Worm (Caenorhabditis elegans) whole organism, L3 larva: Measurements from ENCODE around the gene F43C11.3.
A peak's percentile ranks its signal among the peaks of the same experiment; 100 is the strongest.

ENCODE experiments used
- aly-2 ChIP-seq: fragments of 150-350 bp; optimal IDR thresholded peaks from 2 replicates; lab custom pipeline; 2014; ENCODE audit warnings: missing biosample characterization, missing genetic modification characterization
- ceh-28 ChIP-seq: fragments of 150-350 bp; optimal IDR thresholded peaks from 2 replicates; lab custom pipeline; 2014; ENCODE audit warnings: missing biosample characterization, missing genetic modification reagents, missing genetic modification characterization
- ceh-82 ChIP-seq: fragments of 150-350 bp; optimal IDR thresholded peaks from 2 replicates; lab custom pipeline; 2014; ENCODE audit warnings: missing biosample characterization, missing genetic modification characterization
- ceh-9 ChIP-seq: sonication (generic microtip); optimal IDR thresholded peaks from 2 replicates; lab custom pipeline; 2018; ENCODE audit warnings: missing biosample characterization, missing genetic modification characterization
- daf-12 ChIP-seq: fragments of 150-350 bp; optimal IDR thresholded peaks from 2 replicates; lab custom pipeline; 2014; ENCODE audit warnings: missing biosample characterization, missing genetic modification reagents, missing genetic modification characterization
- egl-27 ChIP-seq: sonication (generic microtip); optimal IDR thresholded peaks from 4 replicates; lab custom pipeline; 2017; ENCODE audit warnings: missing biosample characterization, missing genetic modification reagents, missing genetic modification characterization
- elt-1 ChIP-seq: fragments of 150-350 bp; optimal IDR thresholded peaks from 2 replicates; lab custom pipeline; 2014; ENCODE audit warnings: missing biosample characterization, missing genetic modification characterization
- elt-2 ChIP-seq: sonication (generic microtip); optimal IDR thresholded peaks from 2 replicates; lab custom pipeline; 2016; ENCODE audit warnings: missing genetic modification reagents, mild to moderate bottlenecking, missing genetic modification characterization, missing compliant biosample characterization
- elt-3 ChIP-seq, 3 experiments: fragments of 150-350 bp in 1 of 3; sonication (generic microtip) in 2 of 3; optimal IDR thresholded peaks; 2 replicates in 2 of 3; 4 replicates in 1 of 3; lab custom pipeline; 2014 to 2017; ENCODE audit warnings: missing biosample characterization in 3 of 3, missing genetic modification characterization in 3 of 3
- eor-1 ChIP-seq, 2 experiments: fragments of 150-350 bp; optimal IDR thresholded peaks; 2 replicates each; lab custom pipeline; 2014 to 2018; ENCODE audit warnings: missing biosample characterization in 2 of 2, missing genetic modification characterization in 2 of 2
- fkh-10 ChIP-seq: sonication (generic microtip); optimal IDR thresholded peaks from 2 replicates; lab custom pipeline; 2017; ENCODE audit warnings: missing biosample characterization, missing genetic modification reagents, missing genetic modification characterization
- fkh-2 ChIP-seq: fragments of 150-350 bp; optimal IDR thresholded peaks from 2 replicates; lab custom pipeline; 2014; ENCODE audit warnings: missing biosample characterization, missing genetic modification reagents, missing genetic modification characterization
- fos-1 ChIP-seq: fragments of 150-350 bp; optimal IDR thresholded peaks from 2 replicates; lab custom pipeline; 2014; ENCODE audit warnings: missing biosample characterization, missing genetic modification characterization
- hmg-11 ChIP-seq: sonication (generic microtip); optimal IDR thresholded peaks from 2 replicates; lab custom pipeline; 2016; ENCODE audit warnings: missing genetic modification characterization, missing compliant biosample characterization
- mdl-1 ChIP-seq: fragments of 150-350 bp; optimal IDR thresholded peaks from 2 replicates; lab custom pipeline; 2014; ENCODE audit warnings: missing biosample characterization, missing genetic modification characterization
- mml-1 ChIP-seq: fragments of 150-350 bp; sonication (generic microtip); optimal IDR thresholded peaks from 3 replicates; lab custom pipeline; 2014; ENCODE audit warnings: missing biosample characterization, missing genetic modification characterization
- nfya-1 ChIP-seq: sonication (generic microtip); optimal IDR thresholded peaks from 2 replicates; lab custom pipeline; 2017; ENCODE audit warnings: missing genetic modification characterization, mild to moderate bottlenecking, missing compliant biosample characterization, antibody characterized with exemption, moderate library complexity; ENCODE audit not compliant: insufficient read depth
- nhr-11 ChIP-seq: fragments of 150-350 bp; optimal IDR thresholded peaks from 2 replicates; lab custom pipeline; 2014; ENCODE audit warnings: missing biosample characterization, missing genetic modification characterization
- nhr-12 ChIP-seq: fragments of 150-350 bp; optimal IDR thresholded peaks from 2 replicates; lab custom pipeline; 2014; ENCODE audit warnings: missing biosample characterization, missing genetic modification characterization
- nhr-237 ChIP-seq: fragments of 150-350 bp; optimal IDR thresholded peaks from 2 replicates; lab custom pipeline; 2014; ENCODE audit warnings: missing biosample characterization, missing genetic modification characterization
- nhr-25 ChIP-seq: sonication (generic microtip); optimal IDR thresholded peaks from 2 replicates; lab custom pipeline; 2017; ENCODE audit warnings: missing biosample characterization, missing genetic modification characterization
- nhr-28 ChIP-seq: fragments of 150-350 bp; optimal IDR thresholded peaks from 2 replicates; lab custom pipeline; 2014; ENCODE audit warnings: missing biosample characterization, missing genetic modification characterization
- nhr-43 ChIP-seq: sonication (generic microtip); optimal IDR thresholded peaks from 2 replicates; lab custom pipeline; 2016; ENCODE audit warnings: mild to moderate bottlenecking, missing genetic modification characterization, missing compliant biosample characterization; ENCODE audit not compliant: poor library complexity, severe bottlenecking
- nhr-67 ChIP-seq: fragments of 150-350 bp; optimal IDR thresholded peaks from 2 replicates; lab custom pipeline; 2014; ENCODE audit warnings: missing biosample characterization, missing genetic modification characterization
- nhr-76 ChIP-seq: fragments of 150-350 bp; sonication (generic microtip); optimal IDR thresholded peaks from 5 replicates; lab custom pipeline; 2014; ENCODE audit warnings: missing biosample characterization, missing genetic modification characterization
- nhr-77 ChIP-seq: fragments of 150-350 bp; optimal IDR thresholded peaks from 2 replicates; lab custom pipeline; 2014; ENCODE audit warnings: missing biosample characterization, missing genetic modification characterization
- pha-4 ChIP-seq: fragments of 150-350 bp; optimal IDR thresholded peaks from 2 replicates; lab custom pipeline; 2014; ENCODE audit warnings: missing biosample characterization, missing genetic modification reagents, missing genetic modification characterization
- pqm-1 ChIP-seq: fragments of 150-350 bp; optimal IDR thresholded peaks from 2 replicates; lab custom pipeline; 2017; ENCODE audit warnings: missing biosample characterization, missing genetic modification characterization, inconsistent platforms
- sea-2 ChIP-seq: fragments of 150-350 bp; sonication (generic microtip); optimal IDR thresholded peaks from 4 replicates; lab custom pipeline; 2014; ENCODE audit warnings: missing biosample characterization, missing genetic modification reagents, missing genetic modification characterization
- skn-1 ChIP-seq: fragments of 150-350 bp; optimal IDR thresholded peaks from 2 replicates; lab custom pipeline; 2014; ENCODE audit warnings: missing biosample characterization, missing genetic modification characterization
- snpc-4 ChIP-seq: fragments of 150-350 bp; optimal IDR thresholded peaks from 2 replicates; lab custom pipeline; 2014; ENCODE audit warnings: missing biosample characterization, missing genetic modification characterization
- tbx-2 ChIP-seq: sonication (generic microtip); optimal IDR thresholded peaks from 2 replicates; lab custom pipeline; 2016; ENCODE audit warnings: mild to moderate bottlenecking, missing genetic modification characterization, missing compliant biosample characterization
- unc-39 ChIP-seq: sonication (generic microtip); optimal IDR thresholded peaks from 4 replicates; lab custom pipeline; 2017; ENCODE audit warnings: missing biosample characterization, missing genetic modification characterization
- zag-1 ChIP-seq: fragments of 150-350 bp; optimal IDR thresholded peaks from 2 replicates; lab custom pipeline; 2014; ENCODE audit warnings: missing biosample characterization, missing genetic modification characterization
- ztf-11 ChIP-seq: fragments of 150-350 bp; optimal IDR thresholded peaks from 2 replicates; lab custom pipeline; 2014; ENCODE audit warnings: missing biosample characterization, missing genetic modification characterization
- ztf-4 ChIP-seq: fragments of 150-350 bp; optimal IDR thresholded peaks from 2 replicates; lab custom pipeline; 2014; ENCODE audit warnings: missing biosample characterization, missing genetic modification characterization

F43C11.3 gene

ce11 chrII:2353012-2353411 lies at the start of gene F43C11.3:
Gene F43C11.3, plus strand, starts transcription at chrII:2353312.
- no peak for TF ChIP-seq ztf-4 (tag; lab: Kevin White, UChicago)
- no peak for TF ChIP-seq elt-2 (tag; lab: Kevin White, UChicago)
- no peak for TF ChIP-seq skn-1 (tag; lab: Kevin White, UChicago)
- no peak for TF ChIP-seq ceh-28
- TF ChIP-seq snpc-4 (tag; lab: Kevin White, UChicago), result no peak

ce11 chrII:2304575-2304974 lies 48.5 kb upstream of the F43C11.3 start:
- no peak for TF ChIP-seq tbx-2 (tag; lab: Kevin White, UChicago)
- TF ChIP-seq pha-4 (tag; lab: Kevin White, UChicago), result no peak
- no peak for TF ChIP-seq ztf-4 (tag; lab: Kevin White, UChicago)
- TF ChIP-seq nhr-43, result no peak
- no peak for TF ChIP-seq ceh-9 (tag; lab: Kevin White, UChicago)
- TF ChIP-seq mml-1 (tag; lab: Kevin White, UChicago), result no peak
- TF ChIP-seq nhr-76, result no peak
- TF ChIP-seq nhr-12 (tag; lab: Kevin White, UChicago), result no peak
- TF ChIP-seq zag-1 (tag; lab: Kevin White, UChicago), result no peak
- TF ChIP-seq elt-2 (tag; lab: Kevin White, UChicago), result no peak
- no peak for TF ChIP-seq ceh-82
- TF ChIP-seq eor-1 (tag; optimal IDR thresholded peaks at IDR 0.05; lab: Kevin White, UChicago), result no peak
- no peak for TF ChIP-seq unc-39 (tag; lab: Kevin White, UChicago)
- no peak for TF ChIP-seq nfya-1 (tag; lab: Kevin White, UChicago)
- TF ChIP-seq, all 47 proteins: peak for 0

ce11 chrII:2305507-2305906 lies 47.6 kb upstream of the F43C11.3 start:
- peak; percentile 59 for TF ChIP-seq pqm-1 (tag; lab: Kevin White, UChicago)
- TF ChIP-seq elt-2 (tag; lab: Kevin White, UChicago), result peak; percentile 56
- no peak for TF ChIP-seq sea-2

ce11 chrII:2306741-2307140 lies 46.4 kb upstream of the F43C11.3 start, which contains the start of gene B0281.3:
Gene B0281.3, plus strand, starts transcription at chrII:2307041.
- TF ChIP-seq nhr-76 (no peak), elt-2 (tag; lab: Kevin White, UChicago) (no peak), elt-1 (tag; lab: Kevin White, UChicago) (no peak), zag-1 (tag; lab: Kevin White, UChicago) (no peak), sea-2 (no peak), nhr-11 (tag; lab: Kevin White, UChicago) (no peak), ceh-28 (no peak), unc-39 (tag; lab: Kevin White, UChicago) (no peak), mdl-1 (tag; lab: Kevin White, UChicago) (no peak), fkh-2 (tag; lab: Kevin White, UChicago) (no peak), nhr-43 (no peak), elt-3 (tag; optimal IDR thresholded peaks at IDR 0.05; lab: Kevin White, UChicago) (no peak), nhr-77 (no peak)
- TF ChIP-seq, all 47 proteins: peak for 0

ce11 chrII:2312747-2313146 lies 40.4 kb upstream of the F43C11.3 start, which contains the start of the genes trim-21 and B0281.1:
Gene trim-21, minus strand, starts transcription at chrII:2312847.
Gene B0281.1, plus strand, starts transcription at chrII:2313067.
- TF ChIP-seq egl-27, result no peak
- TF ChIP-seq daf-12 (tag; lab: Kevin White, UChicago), result no peak
- TF ChIP-seq ztf-4 (tag; lab: Kevin White, UChicago), result no peak
- no peak for TF ChIP-seq mml-1 (tag; lab: Kevin White, UChicago)
- no peak for TF ChIP-seq nhr-77
- no peak for TF ChIP-seq fkh-2 (tag; lab: Kevin White, UChicago)
- no peak for TF ChIP-seq nhr-76
- no peak for TF ChIP-seq nhr-237
- no peak for TF ChIP-seq nhr-28 (tag; lab: Kevin White, UChicago)
- no peak for TF ChIP-seq fkh-10 (GFP tag; lab: Kevin White, UChicago)
- no peak for TF ChIP-seq nhr-25 (tag; lab: Kevin White, UChicago)
- no peak for TF ChIP-seq eor-1 (tag; optimal IDR thresholded peaks at IDR 0.05; lab: Kevin White, UChicago)
- no peak for TF ChIP-seq nhr-67 (tag; lab: Kevin White, UChicago)
- no peak for TF ChIP-seq ztf-11
- no peak for TF ChIP-seq aly-2 (tag; lab: Kevin White, UChicago)
- TF ChIP-seq hmg-11, result no peak
- no peak for TF ChIP-seq fos-1
